Worm (Caenorhabditis elegans) whole organism, mixed stage, embryonic: ENCODE measurements around the gene F55G1.1.

Experiments
- M03D4.4 ChIP-seq: sonication (generic microtip); optimal IDR thresholded peaks from 2 replicates; lab custom pipeline; 2017; ENCODE audit warnings: mild to moderate bottlenecking, missing genetic modification characterization, missing compliant biosample characterization
- bed-3 ChIP-seq: fragments of 200-800 bp; sonication (Bioruptor generic); optimal IDR thresholded peaks from 3 replicates; lab custom pipeline; 2018; ENCODE audit warnings: mild to moderate bottlenecking, missing genetic modification characterization, moderate library complexity, missing compliant biosample characterization
- blmp-1 ChIP-seq: fragments of 150-350 bp; optimal IDR thresholded peaks from 2 replicates; lab custom pipeline; 2014; ENCODE audit warnings: missing biosample characterization, missing genetic modification characterization
- ceh-39 ChIP-seq: fragments of 150-350 bp; optimal IDR thresholded peaks from 2 replicates; lab custom pipeline; 2014; ENCODE audit warnings: missing biosample characterization, missing genetic modification characterization
- ceh-83 ChIP-seq: fragments of 200-800 bp; sonication (Bioruptor generic); optimal IDR thresholded peaks from 2 replicates; lab custom pipeline; 2018; ENCODE audit warnings: mild to moderate bottlenecking, missing genetic modification characterization, missing compliant biosample characterization
- ces-1 ChIP-seq: fragments of 150-350 bp; optimal IDR thresholded peaks from 2 replicates; lab custom pipeline; 2014; ENCODE audit warnings: missing biosample characterization, missing genetic modification reagents, missing genetic modification characterization
- cnd-1 ChIP-seq: fragments of 200-800 bp; sonication (Bioruptor generic); optimal IDR thresholded peaks from 2 replicates; lab custom pipeline; 2018; ENCODE audit warnings: mild to moderate bottlenecking, missing genetic modification characterization, missing compliant biosample characterization
- drap-1 ChIP-seq: fragments of 200-800 bp; sonication (Bioruptor generic); optimal IDR thresholded peaks from 3 replicates; lab custom pipeline; 2018; ENCODE audit warnings: mild to moderate bottlenecking, missing genetic modification characterization, missing compliant biosample characterization
- elt-1 ChIP-seq: sonication (generic microtip); optimal IDR thresholded peaks from 2 replicates; lab custom pipeline; 2017; ENCODE audit warnings: missing genetic modification characterization, mild to moderate bottlenecking, missing compliant biosample characterization, antibody characterized with exemption, moderate library complexity, borderline replicate concordance; ENCODE audit not compliant: insufficient read depth
- elt-3 ChIP-seq: fragments of 150-350 bp; optimal IDR thresholded peaks from 2 replicates; lab custom pipeline; 2014; ENCODE audit warnings: missing biosample characterization, missing genetic modification characterization
- flh-1 ChIP-seq: fragments of 200-800 bp; sonication (Bioruptor generic); optimal IDR thresholded peaks from 2 replicates; lab custom pipeline; 2018; ENCODE audit warnings: mild to moderate bottlenecking, missing genetic modification characterization, moderate library complexity, missing compliant biosample characterization
- ham-2 ChIP-seq: fragments of 200-800 bp; sonication (Bioruptor generic); optimal IDR thresholded peaks from 2 replicates; lab custom pipeline; 2018; ENCODE audit warnings: mild to moderate bottlenecking, missing genetic modification characterization, missing compliant biosample characterization
- hlh-1 ChIP-seq: fragments of 150-350 bp; optimal IDR thresholded peaks from 2 replicates; lab custom pipeline; 2014; ENCODE audit warnings: missing biosample characterization, missing genetic modification reagents, missing genetic modification characterization
- lin-13 ChIP-seq: fragments of 150-350 bp; optimal IDR thresholded peaks from 2 replicates; lab custom pipeline; 2014; ENCODE audit warnings: missing biosample characterization, missing genetic modification characterization
- lin-32 ChIP-seq: fragments of 200-800 bp; sonication (Bioruptor generic); optimal IDR thresholded peaks from 2 replicates; lab custom pipeline; 2018; ENCODE audit warnings: mild to moderate bottlenecking, missing genetic modification characterization, missing compliant biosample characterization
- lsy-2 ChIP-seq: fragments of 150-350 bp; optimal IDR thresholded peaks from 2 replicates; lab custom pipeline; 2014; ENCODE audit warnings: missing biosample characterization, missing genetic modification characterization
- mab-5 ChIP-seq: fragments of 150-350 bp; optimal IDR thresholded peaks from 2 replicates; lab custom pipeline; 2014; ENCODE audit warnings: missing biosample characterization, missing genetic modification characterization
- mep-1 ChIP-seq: fragments of 150-350 bp; optimal IDR thresholded peaks from 2 replicates; lab custom pipeline; 2017; ENCODE audit warnings: missing biosample characterization, missing genetic modification reagents, missing genetic modification characterization, inconsistent platforms
- mls-2 ChIP-seq: sonication (generic microtip); optimal IDR thresholded peaks from 2 replicates; lab custom pipeline; 2016; ENCODE audit warnings: mild to moderate bottlenecking, missing genetic modification characterization, moderate library complexity, missing compliant biosample characterization
- nhr-12 ChIP-seq: fragments of 150-350 bp; optimal IDR thresholded peaks from 2 replicates; lab custom pipeline; 2014; ENCODE audit warnings: missing biosample characterization, missing genetic modification characterization
- nhr-2 ChIP-seq: fragments of 150-350 bp; optimal IDR thresholded peaks from 2 replicates; lab custom pipeline; 2014; ENCODE audit warnings: missing biosample characterization, missing genetic modification characterization
- nhr-237 ChIP-seq: fragments of 150-350 bp; optimal IDR thresholded peaks from 2 replicates; lab custom pipeline; 2014; ENCODE audit warnings: missing biosample characterization, missing genetic modification characterization
- pha-4 ChIP-seq: fragments of 150-350 bp; optimal IDR thresholded peaks from 2 replicates; lab custom pipeline; 2018; ENCODE audit warnings: missing biosample characterization, missing genetic modification reagents, missing genetic modification characterization
- sem-2 ChIP-seq: fragments of 200-800 bp; sonication (Bioruptor generic); optimal IDR thresholded peaks from 2 replicates; lab custom pipeline; 2018; ENCODE audit warnings: mild to moderate bottlenecking, missing genetic modification characterization, missing compliant biosample characterization
- snpc-4 ChIP-seq: fragments of 150-350 bp; optimal IDR thresholded peaks from 2 replicates; lab custom pipeline; 2014; ENCODE audit warnings: missing biosample characterization, missing genetic modification characterization
- sptf-1 ChIP-seq: sonication (generic microtip); optimal IDR thresholded peaks from 2 replicates; lab custom pipeline; 2017; ENCODE audit warnings: mild to moderate bottlenecking, missing genetic modification characterization, moderate library complexity, missing compliant biosample characterization
- tbx-8 ChIP-seq: fragments of 200-800 bp; sonication (Bioruptor generic); optimal IDR thresholded peaks from 2 replicates; lab custom pipeline; 2018; ENCODE audit warnings: mild to moderate bottlenecking, missing genetic modification characterization, moderate library complexity, missing compliant biosample characterization
- unc-120 ChIP-seq: sonication (generic microtip); optimal IDR thresholded peaks from 2 replicates; lab custom pipeline; 2017; ENCODE audit warnings: missing genetic modification characterization, missing compliant biosample characterization; ENCODE audit not compliant: poor library complexity, severe bottlenecking
- unc-39 ChIP-seq: fragments of 150-350 bp; optimal IDR thresholded peaks from 2 replicates; lab custom pipeline; 2014; ENCODE audit warnings: missing biosample characterization, missing genetic modification characterization
- unc-62 ChIP-seq: fragments of 150-350 bp; optimal IDR thresholded peaks from 2 replicates; lab custom pipeline; 2014; ENCODE audit warnings: missing biosample characterization, missing genetic modification reagents, missing genetic modification characterization
- zip-8 ChIP-seq: fragments of 150-350 bp; optimal IDR thresholded peaks from 2 replicates; lab custom pipeline; 2014; ENCODE audit warnings: missing biosample characterization, missing genetic modification characterization
- ztf-11 ChIP-seq: fragments of 150-350 bp; optimal IDR thresholded peaks from 2 replicates; lab custom pipeline; 2014; ENCODE audit warnings: missing biosample characterization, missing genetic modification characterization

The F55G1.1 gene

ce11 chrIV:7454890-7455289 lies 36.7 kb upstream of the F55G1.1 start (continued):
- no peak for TF ChIP-seq sptf-1 (tag; lab: Kevin White, UChicago)
- TF ChIP-seq snpc-4 (tag; lab: Kevin White, UChicago) = no peak
- TF ChIP-seq elt-1 = peak; percentile 67
- no peak for TF ChIP-seq unc-39
- no peak for TF ChIP-seq sem-2 (GFP tag; lab: Kevin White, UChicago)

ce11 chrIV:7456225-7456624 lies 35.3 kb upstream of the F55G1.1 start, which contains the start of gene F13B6.1:
Gene F13B6.1, plus strand, starts transcription at chrIV:7456525.
- TF ChIP-seq mab-5 (tag; lab: Kevin White, UChicago) = no peak
- TF ChIP-seq ceh-83 (GFP tag; lab: Kevin White, UChicago) = no peak
- no peak for TF ChIP-seq zip-8 (tag; lab: Kevin White, UChicago)
- no peak for TF ChIP-seq unc-62 (GFP tag; lab: Kevin White, UChicago)
- no peak for TF ChIP-seq elt-1
- no peak for TF ChIP-seq nhr-12 (tag; lab: Kevin White, UChicago)
- no peak for TF ChIP-seq ces-1 (GFP tag; lab: Kevin White, UChicago)
- no peak for TF ChIP-seq mls-2
- no peak for TF ChIP-seq cnd-1 (tag; lab: Kevin White, UChicago)
- TF ChIP-seq unc-120 = no peak
- no peak for TF ChIP-seq flh-1 (GFP tag; lab: Kevin White, UChicago)
- no peak for TF ChIP-seq drap-1 (GFP tag; lab: Kevin White, UChicago)
- no peak for TF ChIP-seq ztf-11 (tag; lab: Kevin White, UChicago)
- no peak for TF ChIP-seq blmp-1 (tag; lab: Kevin White, UChicago)
- TF ChIP-seq ceh-39 (tag; lab: Kevin White, UChicago) = no peak
- no peak for TF ChIP-seq mep-1 (tag; lab: Kevin White, UChicago)
- no peak for TF ChIP-seq elt-3 (tag; lab: Kevin White, UChicago)
- TF ChIP-seq ham-2 (GFP tag; lab: Kevin White, UChicago) = no peak
- no peak for TF ChIP-seq lsy-2 (tag; lab: Kevin White, UChicago)
- no peak for TF ChIP-seq tbx-8

- TF ChIP-seq M03D4.4 = no peak
- no peak for TF ChIP-seq mab-5 (tag; lab: Kevin White, UChicago)
- TF ChIP-seq sem-2 (GFP tag; lab: Kevin White, UChicago) = no peak
- no peak for TF ChIP-seq ces-1 (GFP tag; lab: Kevin White, UChicago)
- TF ChIP-seq lin-13 (tag; lab: Kevin White, UChicago) = no peak
- TF ChIP-seq cnd-1 (tag; lab: Kevin White, UChicago) = no peak
- no peak for TF ChIP-seq lin-32
- TF ChIP-seq ztf-11 (tag; lab: Kevin White, UChicago) = no peak
- no peak for TF ChIP-seq elt-1
- no peak for TF ChIP-seq flh-1 (GFP tag; lab: Kevin White, UChicago)
- no peak for TF ChIP-seq unc-39
- no peak for TF ChIP-seq drap-1 (GFP tag; lab: Kevin White, UChicago)
- TF ChIP-seq nhr-237 (tag; lab: Kevin White, UChicago) = no peak
- TF ChIP-seq mep-1 (tag; lab: Kevin White, UChicago) = no peak
Observed at ce11 chrIV:7460225-7460624, 31.3 kb upstream of the F55G1.1 start, which contains the start of gene F13B6.2. Gene F13B6.2, minus strand, starts transcription at chrIV:7460325.

- TF ChIP-seq ceh-83 (GFP tag; lab: Kevin White, UChicago) (no peak), mls-2 (no peak), blmp-1 (tag; lab: Kevin White, UChicago) (no peak), ham-2 (GFP tag; lab: Kevin White, UChicago) (no peak), nhr-237 (tag; lab: Kevin White, UChicago) (no peak), zip-8 (tag; lab: Kevin White, UChicago) (no peak), pha-4 (no peak), unc-62 (GFP tag; lab: Kevin White, UChicago) (no peak), unc-120 (no peak), elt-3 (tag; lab: Kevin White, UChicago) (no peak), ces-1 (GFP tag; lab: Kevin White, UChicago) (no peak), sem-2 (GFP tag; lab: Kevin White, UChicago) (no peak), bed-3 (GFP tag; lab: Kevin White, UChicago) (no peak), sptf-1 (tag; lab: Kevin White, UChicago) (no peak), hlh-1 (tag; lab: Kevin White, UChicago) (no peak)
- TF ChIP-seq, all 35 proteins: peak for 0
Observed at ce11 chrIV:7465857-7466256, 25.7 kb upstream of the F55G1.1 start, which contains the start of gene F13B6.3. Gene F13B6.3, minus strand, starts transcription at chrIV:7465957.

ce11 chrIV:7467170-7467569 lies 24.4 kb upstream of the F55G1.1 start:
- TF ChIP-seq nhr-2 (tag; lab: Kevin White, UChicago) (no peak), unc-62 (GFP tag; lab: Kevin White, UChicago) (no peak), mls-2 (no peak), drap-1 (GFP tag; lab: Kevin White, UChicago) (no peak), unc-120 (no peak)
